Fruit fly (Drosophila melanogaster) whole organism, embryonic: Measurements from ENCODE around the gene CG8097.

Source experiments
- Awh ChIP-seq: fragments of 200-800 bp; sonication (Bioruptor generic); IDR thresholded peaks from 2 replicates; pipeline ENCODE4, ENCODE4 v1.3.6; 2022; ENCODE audit warnings: missing biosample characterization, missing genetic modification characterization
- C15 ChIP-seq: fragments of 200-800 bp; sonication (Bioruptor generic); IDR thresholded peaks from 3 replicates; pipeline ENCODE4 v1.3.6; 2022; ENCODE audit warnings: missing biosample characterization, missing genetic modification characterization
- CG13775 ChIP-seq: fragments of 200-800 bp; sonication (Bioruptor generic); optimal IDR thresholded peaks from 3 replicates; lab custom pipeline; 2017; ENCODE audit warnings: missing biosample characterization, mild to moderate bottlenecking, missing genetic modification characterization
- CG15601 ChIP-seq: fragments of 200-800 bp; sonication (Bioruptor generic); optimal IDR thresholded peaks from 3 replicates; lab custom pipeline; 2019; ENCODE audit warnings: missing biosample characterization, mild to moderate bottlenecking, missing genetic modification characterization, moderate library complexity
- CG17568 ChIP-seq: fragments of 200-800 bp; sonication (Bioruptor generic); optimal IDR thresholded peaks from 2 replicates; lab custom pipeline; 2018; ENCODE audit warnings: missing biosample characterization, mild to moderate bottlenecking, missing genetic modification characterization, moderate library complexity
- CG17829 ChIP-seq: fragments of 200-800 bp; optimal IDR thresholded peaks from 2 replicates; lab custom pipeline; 2019; ENCODE audit warnings: missing biosample characterization, mild to moderate bottlenecking, missing genetic modification characterization, moderate library complexity
- CG18599 ChIP-seq: fragments of 200-800 bp; sonication (Bioruptor generic); optimal IDR thresholded peaks from 3 replicates; lab custom pipeline; 2017; ENCODE audit warnings: missing biosample characterization, missing genetic modification characterization, mild to moderate bottlenecking, moderate library complexity, missing genetic modification reagents
- CG2712 ChIP-seq: fragments of 200-800 bp; optimal IDR thresholded peaks from 3 replicates; lab custom pipeline; 2019; ENCODE audit warnings: missing biosample characterization, mild to moderate bottlenecking, missing genetic modification characterization, moderate library complexity
- CG30431 ChIP-seq: fragments of 200-800 bp; sonication (Bioruptor generic); optimal IDR thresholded peaks from 2 replicates; lab custom pipeline; 2017; ENCODE audit warnings: missing biosample characterization, missing genetic modification characterization
- CG32772 ChIP-seq: fragments of 200-800 bp; sonication (Bioruptor generic); IDR thresholded peaks from 2 replicates; pipeline ENCODE4 v1.3.6; 2022; ENCODE audit warnings: missing biosample characterization, missing genetic modification characterization
- CG4360 ChIP-seq: fragments of 200-800 bp; sonication (Bioruptor generic); IDR thresholded peaks from 2 replicates; pipeline ENCODE4 v1.3.6; 2022; ENCODE audit warnings: missing biosample characterization, missing genetic modification characterization
- CG4404 ChIP-seq: fragments of 200-800 bp; sonication (Bioruptor generic); IDR thresholded peaks from 2 replicates; pipeline ENCODE4 v1.3.6; 2022; ENCODE audit warnings: missing biosample characterization, missing genetic modification characterization
- CG4730 ChIP-seq: fragments of 200-800 bp; sonication (Bioruptor generic); IDR thresholded peaks from 2 replicates; pipeline ENCODE4 v1.3.6; 2022; ENCODE audit warnings: missing biosample characterization, missing genetic modification characterization
- CG5245 ChIP-seq: fragments of 200-800 bp; sonication (Bioruptor generic); optimal IDR thresholded peaks from 3 replicates; lab custom pipeline; 2016; ENCODE audit warnings: missing biosample characterization, missing genetic modification characterization
- CG7271 ChIP-seq: fragments of 200-800 bp; sonication (Bioruptor generic); optimal IDR thresholded peaks from 2 replicates; lab custom pipeline; 2018; ENCODE audit warnings: missing biosample characterization, mild to moderate bottlenecking, missing genetic modification characterization, moderate library complexity
- CG7357 ChIP-seq: fragments of 200-800 bp; sonication (Bioruptor generic); IDR thresholded peaks from 3 replicates; pipeline ENCODE4 v1.3.6; 2022; ENCODE audit warnings: missing biosample characterization, missing genetic modification characterization
- CG7372 ChIP-seq: fragments of 200-800 bp; sonication (Bioruptor generic); IDR thresholded peaks from 2 replicates; pipeline ENCODE4 v1.3.6; 2022; ENCODE audit warnings: missing biosample characterization, missing genetic modification characterization
- CG7786 ChIP-seq: fragments of 200-800 bp; sonication (Bioruptor generic); optimal IDR thresholded peaks from 2 replicates; lab custom pipeline; 2016; ENCODE audit warnings: missing biosample characterization, missing genetic modification characterization
- CG7839 ChIP-seq: fragments of 200-800 bp; sonication (Bioruptor generic); optimal IDR thresholded peaks from 3 replicates; lab custom pipeline; 2018; ENCODE audit warnings: missing biosample characterization, mild to moderate bottlenecking, missing genetic modification characterization, moderate library complexity
- CG9609 ChIP-seq: fragments of 200-800 bp; sonication (Bioruptor generic); optimal IDR thresholded peaks from 3 replicates; lab custom pipeline; 2016; ENCODE audit warnings: missing biosample characterization, missing genetic modification characterization
- Gsc ChIP-seq: fragments of 200-800 bp; sonication (Bioruptor generic); IDR thresholded peaks from 2 replicates; pipeline ENCODE4 v1.3.6; 2022; ENCODE audit warnings: missing biosample characterization, missing genetic modification characterization
- H2.0 ChIP-seq: fragments of 200-800 bp; sonication (Bioruptor generic); IDR thresholded peaks from 2 replicates; pipeline ENCODE4 v1.3.6; 2022; ENCODE audit warnings: missing biosample characterization, missing genetic modification characterization
- HLH3B ChIP-seq: fragments of 200-800 bp; sonication (Bioruptor generic); IDR thresholded peaks from 2 replicates; pipeline ENCODE4 v1.3.6; 2022; ENCODE audit warnings: missing biosample characterization, missing genetic modification characterization
- Hmx ChIP-seq: fragments of 200-800 bp; sonication (Bioruptor generic); optimal IDR thresholded peaks from 2 replicates; lab custom pipeline; 2016; ENCODE audit warnings: missing biosample characterization, missing genetic modification characterization
- Hr39 ChIP-seq: fragments of >200 bp; optimal IDR thresholded peaks from 2 replicates; lab custom pipeline; 2017
- Myb ChIP-seq: fragments of 200-800 bp; sonication (Bioruptor generic); optimal IDR thresholded peaks from 2 replicates; lab custom pipeline; 2016; ENCODE audit warnings: missing biosample characterization, missing genetic modification characterization
- Oli ChIP-seq: fragments of 200-800 bp; sonication (Bioruptor generic); optimal IDR thresholded peaks from 2 replicates; lab custom pipeline; 2018; ENCODE audit warnings: missing biosample characterization, mild to moderate bottlenecking, missing genetic modification characterization, moderate library complexity
- Optix ChIP-seq: fragments of 200-800 bp; sonication (Bioruptor generic); IDR thresholded peaks from 3 replicates; pipeline ENCODE4 v1.3.6; 2022; ENCODE audit warnings: missing biosample characterization, missing genetic modification characterization
- PHDP ChIP-seq: fragments of 200-800 bp; sonication (Bioruptor generic); optimal IDR thresholded peaks from 3 replicates; lab custom pipeline; 2018; ENCODE audit warnings: missing biosample characterization, mild to moderate bottlenecking, missing genetic modification characterization, moderate library complexity
- Pdp1 ChIP-seq, 2 experiments: fragments of 200-800 bp; sonication (Bioruptor generic); optimal IDR thresholded peaks; 3 replicates each; lab custom pipeline; 2016; ENCODE audit warnings: missing biosample characterization in 2 of 2, missing genetic modification characterization in 2 of 2, mild to moderate bottlenecking in 1 of 2, moderate library complexity in 1 of 2
- ac ChIP-seq: fragments of 200-800 bp; sonication (Bioruptor generic); optimal IDR thresholded peaks from 3 replicates; lab custom pipeline; 2017; ENCODE audit warnings: missing biosample characterization, mild to moderate bottlenecking, missing genetic modification characterization
- aop ChIP-seq: fragments of 200-800 bp; sonication (Bioruptor generic); IDR thresholded peaks from 2 replicates; pipeline ENCODE4 v1.3.6; 2022; ENCODE audit warnings: missing biosample characterization, missing genetic modification characterization
- az2 ChIP-seq: fragments of 200-800 bp; sonication (Bioruptor generic); optimal IDR thresholded peaks from 3 replicates; lab custom pipeline; 2016; ENCODE audit warnings: missing biosample characterization, missing genetic modification characterization
- bcd ChIP-seq: fragments of 200-800 bp; sonication (Bioruptor generic); optimal IDR thresholded peaks from 2 replicates; lab custom pipeline; 2017; ENCODE audit warnings: missing biosample characterization, mild to moderate bottlenecking, missing genetic modification characterization
- bigmax ChIP-seq: fragments of 200-800 bp; sonication (Bioruptor generic); optimal IDR thresholded peaks from 2 replicates; lab custom pipeline; 2018; ENCODE audit warnings: missing biosample characterization, mild to moderate bottlenecking, missing genetic modification characterization
- croc ChIP-seq: fragments of 200-800 bp; sonication (Bioruptor generic); conservative IDR thresholded peaks from 3 replicates; pipeline ENCODE4 v1.3.6; 2022; ENCODE audit warnings: missing biosample characterization, missing genetic modification characterization
- da ChIP-seq: fragments of 200-800 bp; sonication (Bioruptor generic); optimal IDR thresholded peaks from 2 replicates; lab custom pipeline; 2016; ENCODE audit warnings: missing biosample characterization, missing genetic modification characterization
- gt ChIP-seq: fragments of 200-800 bp; sonication (Bioruptor generic); IDR thresholded peaks from 2 replicates; pipeline ENCODE4 v1.3.6; 2022; ENCODE audit warnings: missing biosample characterization, missing genetic modification characterization
- lbe ChIP-seq: fragments of 200-800 bp; sonication (Bioruptor generic); optimal IDR thresholded peaks from 2 replicates; lab custom pipeline; 2016; ENCODE audit warnings: missing biosample characterization, mild to moderate bottlenecking, missing genetic modification characterization
- mld ChIP-seq: fragments of 200-800 bp; sonication (Bioruptor generic); IDR thresholded peaks from 3 replicates; pipeline ENCODE4 v1.3.6; 2022; ENCODE audit warnings: missing biosample characterization, missing genetic modification characterization; ENCODE audit not compliant: partially characterized antibody
- nerfin-2 ChIP-seq: fragments of 200-800 bp; sonication (Bioruptor generic); IDR thresholded peaks from 2 replicates; pipeline ENCODE4 v1.3.6; 2022; ENCODE audit warnings: missing biosample characterization, missing genetic modification characterization; ENCODE audit not compliant: partially characterized antibody
- sc ChIP-seq, 3 experiments: fragments of >200 bp in 2 of 3; fragments of 200-800 bp in 1 of 3; sonication (Bioruptor generic) in 1 of 3; optimal IDR thresholded peaks; 2 replicates in 2 of 3; 3 replicates in 1 of 3; lab custom pipeline; 2017; ENCODE audit warnings: mild to moderate bottlenecking in 1 of 3, missing biosample characterization in 1 of 3, missing genetic modification characterization in 1 of 3, missing genetic modification reagents in 1 of 3
- sens ChIP-seq: fragments of 200-800 bp; sonication (Bioruptor generic); peaks from one replicate; lab custom pipeline; 2016; ENCODE audit warnings: missing biosample characterization, missing genetic modification characterization
- stc ChIP-seq: fragments of 200-800 bp; sonication (Bioruptor generic); IDR thresholded peaks from 2 replicates; pipeline ENCODE4 v1.3.6; 2022; ENCODE audit warnings: missing biosample characterization, missing genetic modification characterization
- tgo ChIP-seq: fragments of 200-800 bp; sonication (Bioruptor generic); IDR thresholded peaks from 3 replicates; pipeline ENCODE4 v1.3.6; 2022; ENCODE audit warnings: missing biosample characterization, missing genetic modification characterization
- twi ChIP-seq: fragments of 200-800 bp; optimal IDR thresholded peaks from 2 replicates; lab custom pipeline; 2019; ENCODE audit warnings: missing biosample characterization, mild to moderate bottlenecking, missing genetic modification characterization, moderate library complexity
- unpg ChIP-seq: fragments of 200-800 bp; sonication (Bioruptor generic); optimal IDR thresholded peaks from 3 replicates; lab custom pipeline; 2018; ENCODE audit warnings: missing biosample characterization, mild to moderate bottlenecking, missing genetic modification characterization, moderate library complexity
- wdn ChIP-seq: fragments of 200-800 bp; sonication (Bioruptor generic); IDR thresholded peaks from 2 replicates; pipeline ENCODE4 v1.3.6; 2022; ENCODE audit warnings: missing biosample characterization, missing genetic modification characterization
- wek ChIP-seq: fragments of 200-800 bp; sonication (Bioruptor generic); optimal IDR thresholded peaks from 3 replicates; lab custom pipeline; 2018; ENCODE audit warnings: missing biosample characterization, mild to moderate bottlenecking, missing genetic modification characterization, moderate library complexity
- yki ChIP-seq: fragments of >200 bp; optimal IDR thresholded peaks from 3 replicates; lab custom pipeline; 2018
- zen2 ChIP-seq: fragments of 200-800 bp; sonication (Bioruptor generic); IDR thresholded peaks from 3 replicates; pipeline ENCODE4 v1.3.6; 2022; ENCODE audit warnings: missing biosample characterization, missing genetic modification characterization; ENCODE audit not compliant: partially characterized antibody

Gene CG8097

dm6 chrX:15617916-15618315 is 35.0 kb downstream of the CG8097 start:
- TF ChIP-seq ac (GFP tag; lab: Kevin White, UChicago), result no peak
- peak; percentile 61 for TF ChIP-seq sens (GFP tag; lab: Kevin White, UChicago)
- TF ChIP-seq CG9609 (GFP tag; lab: Kevin White, UChicago), result no peak
- TF ChIP-seq mld (GFP tag; lab: Robert Waterston, UW), result no peak
- no peak for TF ChIP-seq Hmx (GFP tag; lab: Kevin White, UChicago)
- TF ChIP-seq wdn (GFP tag; lab: Robert Waterston, UW), result no peak
- no peak for TF ChIP-seq lbe (GFP tag; lab: Kevin White, UChicago)
- TF ChIP-seq Myb, result no peak
- TF ChIP-seq CG30431, result peak; percentile 2
- TF ChIP-seq CG7271 (tag; lab: Kevin White, UChicago), result no peak
- no peak for TF ChIP-seq aop (GFP tag; lab: Robert Waterston, UW)
- 0 out of 2 replicates have a peak, but pooled peaks have one; percentile 11 for TF ChIP-seq CG4360 (GFP tag; lab: Robert Waterston, UW)
- peak; percentile 39; the same call in 1 of the 3 replicates for TF ChIP-seq croc (GFP tag; lab: Robert Waterston, UW)
- TF ChIP-seq CG15601, result peak; percentile 13
- no peak for TF ChIP-seq Pdp1 (GFP tag; optimal IDR thresholded peaks at IDR 0.05; lab: Kevin White, UChicago)
- TF ChIP-seq CG18599 (GFP tag; lab: Kevin White, UChicago), result no peak
- peak; percentile 41; the same call in 1 of the 3 replicates for TF ChIP-seq tgo (GFP tag; lab: Robert Waterston, UW)
- TF ChIP-seq nerfin-2, result no peak
- no peak for TF ChIP-seq twi
- no peak for TF ChIP-seq C15
- peak; percentile 50 for TF ChIP-seq CG2712 (tag; lab: Kevin White, UChicago)
- no peak for TF ChIP-seq CG7786 (GFP tag; lab: Kevin White, UChicago)
- peak; percentile 47; the same call in 1 of the 2 replicates for TF ChIP-seq Awh (GFP tag; lab: Robert Waterston, UW)
- peak; percentile 19 for TF ChIP-seq CG7839 (tag; lab: Kevin White, UChicago)
- TF ChIP-seq CG4404, result 0 out of 2 replicates have a peak, but pooled peaks have one; percentile 16
- 0 out of 3 replicates have a peak, but pooled peaks have one; percentile 55 for TF ChIP-seq Optix (GFP tag; lab: Robert Waterston, UW)
- no peak for TF ChIP-seq sc (optimal IDR thresholded peaks at IDR 0.05; lab: Kevin White, UChicago)
- TF ChIP-seq sc (GFP tag; optimal IDR thresholded peaks at IDR 0.05; lab: Kevin White, UChicago), result peak; percentile 22
- peak; percentile 39 for TF ChIP-seq CG13775 (GFP tag; lab: Kevin White, UChicago)
- no peak for TF ChIP-seq CG5245 (GFP tag; lab: Kevin White, UChicago)
- TF ChIP-seq Gsc, result peak; percentile 25; the same call in 1 of the 2 replicates
- TF ChIP-seq CG7372 (GFP tag; lab: Robert Waterston, UW), result no peak
- TF ChIP-seq CG17568 (GFP tag; lab: Kevin White, UChicago), result no peak
- TF ChIP-seq bigmax (GFP tag; lab: Kevin White, UChicago), result no peak
- TF ChIP-seq H2.0 (GFP tag; lab: Robert Waterston, UW), result peak; percentile 28; the same call in 1 of the 2 replicates
- TF ChIP-seq da (GFP tag; lab: Kevin White, UChicago), result no peak
- TF ChIP-seq HLH3B (GFP tag; lab: Robert Waterston, UW), result peak; percentile 51
- TF ChIP-seq Oli (tag; lab: Kevin White, UChicago), result peak; percentile 41
- TF ChIP-seq Hr39, result no peak
- no peak; the same call in 1 of the 2 replicates for TF ChIP-seq CG32772 (GFP tag; lab: Robert Waterston, UW)
- TF ChIP-seq zen2 (GFP tag; lab: Robert Waterston, UW), result no peak
- peak; percentile 57 for TF ChIP-seq stc (GFP tag; lab: Robert Waterston, UW)
- peak; percentile 12 for TF ChIP-seq PHDP (tag; lab: Kevin White, UChicago)
- no peak for TF ChIP-seq gt (GFP tag; lab: Robert Waterston, UW)
- TF ChIP-seq az2 (GFP tag; lab: Kevin White, UChicago), result peak; percentile 34
- TF ChIP-seq unpg, result peak; percentile 49
- TF ChIP-seq bcd (GFP tag; lab: Kevin White, UChicago), result no peak
- peak; percentile 44 for TF ChIP-seq CG17829 (tag; lab: Kevin White, UChicago)
- 0 out of 2 replicates have a peak, but pooled peaks have one; percentile 16 for TF ChIP-seq CG4730 (GFP tag; lab: Robert Waterston, UW)
- TF ChIP-seq CG7357 (GFP tag; lab: Robert Waterston, UW), result peak; percentile 44; the same call in 1 of the 3 replicates
- TF ChIP-seq yki (lab: Kevin White, UChicago), result no peak
- no peak for TF ChIP-seq wek (GFP tag; lab: Kevin White, UChicago)
